Fruit fly (Drosophila melanogaster) whole organism, embryonic: Measurements from ENCODE around the gene CG46396.

Experiments used
- CG11247 ChIP-seq: fragments of 200-800 bp; sonication (Bioruptor generic); IDR thresholded peaks from 2 replicates; pipeline ENCODE4 v1.3.6; 2022; ENCODE audit warnings: missing biosample characterization, missing genetic modification characterization
- CG18599 ChIP-seq: fragments of 200-800 bp; sonication (Bioruptor generic); optimal IDR thresholded peaks from 3 replicates; lab custom pipeline; 2017; ENCODE audit warnings: missing biosample characterization, missing genetic modification characterization, mild to moderate bottlenecking, moderate library complexity, missing genetic modification reagents
- CG2120 ChIP-seq: fragments of 200-800 bp; sonication (Bioruptor generic); optimal IDR thresholded peaks from 3 replicates; lab custom pipeline; 2016; ENCODE audit warnings: missing biosample characterization, missing genetic modification characterization
- CG5953 ChIP-seq: fragments of 200-800 bp; sonication (Bioruptor generic); IDR thresholded peaks from 2 replicates; pipeline ENCODE4 v1.3.6; 2022; ENCODE audit warnings: missing biosample characterization, missing genetic modification characterization
- CG7357 ChIP-seq: fragments of 200-800 bp; sonication (Bioruptor generic); IDR thresholded peaks from 3 replicates; pipeline ENCODE4 v1.3.6; 2022; ENCODE audit warnings: missing biosample characterization, missing genetic modification characterization
- CHES-1-like ChIP-seq: fragments of 200-800 bp; sonication (Bioruptor generic); optimal IDR thresholded peaks from 2 replicates; lab custom pipeline; 2016; ENCODE audit warnings: missing biosample characterization, missing genetic modification characterization
- Gug ChIP-seq: fragments of 200-800 bp; sonication (Bioruptor generic); IDR thresholded peaks from 4 replicates; pipeline ENCODE4 v1.3.6; 2022; ENCODE audit warnings: missing biosample characterization, missing genetic modification characterization
- cas ChIP-seq: fragments of 200-800 bp; sonication (Bioruptor generic); IDR thresholded peaks from 2 replicates; pipeline ENCODE4 v1.3.6; 2022; ENCODE audit warnings: missing biosample characterization, missing genetic modification characterization
- gfzf ChIP-seq: fragments of 200-800 bp; sonication (Bioruptor generic); optimal IDR thresholded peaks from 2 replicates; lab custom pipeline; 2016; ENCODE audit warnings: missing biosample characterization, mild to moderate bottlenecking, missing genetic modification characterization, moderate library complexity
- hkb ChIP-seq, 2 experiments: fragments of 200-800 bp in 1 of 2; fragments of >200 bp in 1 of 2; sonication (Bioruptor generic) in 1 of 2; IDR thresholded peaks in 1 of 2; optimal IDR thresholded peaks in 1 of 2; 2 replicates each; pipeline versions ENCODE4 v1.3.6 to Lab custom; 2017 to 2022; ENCODE audit warnings: missing biosample characterization in 1 of 2, missing genetic modification characterization in 1 of 2
- pan ChIP-seq, 4 experiments: fragments of >200 bp in 3 of 4; fragments of 200-800 bp in 1 of 4; sonication (Bioruptor generic) in 1 of 4; optimal IDR thresholded peaks in 3 of 4; IDR thresholded peaks in 1 of 4; 2 replicates each; pipeline versions ENCODE4 v1.3.6 to Lab custom; 2017 to 2022; ENCODE audit warnings: missing biosample characterization in 2 of 4, missing genetic modification characterization in 2 of 4, mixed read lengths in 1 of 4
- pros ChIP-seq: fragments of 200-800 bp; sonication (Bioruptor generic); optimal IDR thresholded peaks from 3 replicates; lab custom pipeline; 2019; ENCODE audit warnings: missing biosample characterization, mild to moderate bottlenecking, missing genetic modification characterization, moderate library complexity
- psq ChIP-seq: fragments of 200-800 bp; sonication (Bioruptor generic); optimal IDR thresholded peaks from 2 replicates; lab custom pipeline; 2017; ENCODE audit warnings: missing biosample characterization, missing genetic modification characterization

dm6 chr3R:6315078-6315477 is 11.2 kb downstream of the CG46396 start:
- TF ChIP-seq pros (no peak), hkb (optimal IDR thresholded peaks at IDR 0.05; lab: Kevin White, UChicago) (no peak), hkb (GFP tag; IDR thresholded peaks at IDR 0.05; lab: Robert Waterston, UW) (no peak), CG7357 (no peak), CG18599 (no peak), Gug (GFP tag; lab: Robert Waterston, UW) (no peak), CHES-1-like (GFP tag; lab: Kevin White, UChicago) (no peak), CG5953 (GFP tag; lab: Robert Waterston, UW) (no peak), pan (optimal IDR thresholded peaks at IDR 0.05; lab: Kevin White, UChicago) (no peak), pan (GFP tag; optimal IDR thresholded peaks at IDR 0.05 in 1 of 2, IDR thresholded peaks at IDR 0.05 in 1 of 2) (peak in 1 of 2 experiments; percentile 31), CG11247 (GFP tag; lab: Robert Waterston, UW) (no peak), CG2120 (no peak), gfzf (GFP tag; lab: Kevin White, UChicago) (no peak), cas (GFP tag; lab: Robert Waterston, UW) (no peak), psq (GFP tag; lab: Kevin White, UChicago) (no peak)
